Worm (Caenorhabditis elegans) whole organism, midembryonic: ENCODE measurements around the gene idpc-6.

Experiments used
- cog-1 ChIP-seq: sonication (generic microtip); optimal IDR thresholded peaks from 2 replicates; lab custom pipeline; 2016; ENCODE audit warnings: missing genetic modification characterization, missing compliant biosample characterization
- klf-2 ChIP-seq: fragments of 200-800 bp; sonication (Bioruptor generic); conservative IDR thresholded peaks from 2 replicates; pipeline ENCODE4 v1.3.6; 2022; ENCODE audit warnings: missing genetic modification reagents, missing genetic modification characterization, missing compliant biosample characterization
- ztf-23 ChIP-seq: fragments of 200-800 bp; sonication (Bioruptor generic); IDR thresholded peaks from 2 replicates; pipeline ENCODE4 v1.3.6; 2022; ENCODE audit warnings: missing genetic modification reagents, missing genetic modification characterization, missing compliant biosample characterization
- ztf-29 ChIP-seq: fragments of 200-800 bp; sonication (Bioruptor generic); IDR thresholded peaks from 2 replicates; pipeline ENCODE4 v1.3.6; 2022; ENCODE audit warnings: missing genetic modification reagents, missing genetic modification characterization, missing compliant biosample characterization

Gene idpc-6

ce11 chrV:9666394-9666793 is 46.4 kb downstream of the idpc-6 start, which contains the start of gene ZK287.1:
Gene ZK287.1 (plus strand): TSS chrV:9666694.
- TF ChIP-seq ztf-29 (GFP tag; lab: Robert Waterston, UW) (no peak), cog-1 (tag; lab: Kevin White, UChicago) (no peak), ztf-23 (GFP tag; lab: Robert Waterston, UW) (no peak), klf-2 (GFP tag; lab: Robert Waterston, UW) (no peak)
